Worm (Caenorhabditis elegans) whole organism, midembryonic: ENCODE results near the gene K09F6.7.
"Not testable (repeated sequence)": the region's sequence is repeated elsewhere in the genome, so short reads cannot be mapped to it uniquely, and the experiment has no call there.

Source experiments
- T22C8.4 ChIP-seq: fragments of 200-800 bp; sonication (Bioruptor generic); IDR thresholded peaks from 2 replicates; pipeline ENCODE4 v1.3.6; 2022; ENCODE audit warnings: missing genetic modification characterization, missing compliant biosample characterization
- cog-1 ChIP-seq: sonication (generic microtip); optimal IDR thresholded peaks from 2 replicates; lab custom pipeline; 2016; ENCODE audit warnings: missing genetic modification characterization, missing compliant biosample characterization
- flt-1 ChIP-seq: fragments of 200-800 bp; sonication (Bioruptor generic); IDR thresholded peaks from 2 replicates; pipeline ENCODE4 v1.3.6; 2022; ENCODE audit warnings: missing genetic modification characterization, missing compliant biosample characterization
- klf-2 ChIP-seq: fragments of 200-800 bp; sonication (Bioruptor generic); conservative IDR thresholded peaks from 2 replicates; pipeline ENCODE4 v1.3.6; 2022; ENCODE audit warnings: missing genetic modification reagents, missing genetic modification characterization, missing compliant biosample characterization
- med-1 ChIP-seq: sonication (generic microtip); optimal IDR thresholded peaks from 2 replicates; lab custom pipeline; 2017; ENCODE audit warnings: missing genetic modification characterization, mild to moderate bottlenecking, missing compliant biosample characterization, antibody characterized with exemption, missing genetic modification reagents; ENCODE audit not compliant: insufficient read depth
- ref-1 ChIP-seq: fragments of 200-800 bp; sonication (Bioruptor generic); conservative IDR thresholded peaks from 2 replicates; pipeline ENCODE4 v1.3.6; 2022; ENCODE audit warnings: missing genetic modification reagents, missing genetic modification characterization, missing compliant biosample characterization
- tab-1 ChIP-seq: fragments of 200-800 bp; sonication (Bioruptor generic); IDR thresholded peaks from 2 replicates; pipeline ENCODE4 v1.3.6; 2022; ENCODE audit warnings: missing genetic modification characterization, missing compliant biosample characterization
- ztf-23 ChIP-seq: fragments of 200-800 bp; sonication (Bioruptor generic); IDR thresholded peaks from 2 replicates; pipeline ENCODE4 v1.3.6; 2022; ENCODE audit warnings: missing genetic modification reagents, missing genetic modification characterization, missing compliant biosample characterization
- ztf-29 ChIP-seq: fragments of 200-800 bp; sonication (Bioruptor generic); IDR thresholded peaks from 2 replicates; pipeline ENCODE4 v1.3.6; 2022; ENCODE audit warnings: missing genetic modification reagents, missing genetic modification characterization, missing compliant biosample characterization

K09F6.7 gene

DNA sequence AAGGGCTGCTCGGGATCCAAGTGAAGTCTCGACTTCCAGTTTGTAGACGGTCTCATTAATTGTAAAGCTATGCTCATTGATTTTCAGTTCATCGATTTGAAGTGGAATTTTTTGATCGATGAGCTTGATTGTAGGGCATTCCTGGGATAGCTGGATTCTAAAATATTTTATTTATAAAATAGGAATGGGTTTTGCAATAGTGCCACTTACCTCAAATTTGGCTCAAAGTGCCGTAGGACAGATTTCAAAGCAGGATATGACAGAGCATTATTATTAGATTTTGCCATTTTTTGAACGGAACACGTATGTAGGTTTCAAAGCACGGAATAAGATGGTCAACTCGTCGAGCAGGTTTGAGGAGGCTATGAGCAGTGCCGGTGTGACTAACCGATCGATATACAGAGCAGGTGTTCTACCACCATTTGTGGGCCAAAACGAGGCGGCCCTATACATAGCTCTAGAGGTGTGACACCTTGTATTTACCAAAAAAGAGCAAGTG, 3.9 kb upstream of the K09F6.7 start, which contains the start of gene fbxc-25:
Gene fbxc-25, minus strand, starts transcription at position 449 of the 499 bp plus-strand sequence.
- TF ChIP-seq T22C8.4 (no peak), ref-1 (GFP tag; lab: Robert Waterston, UW) (no peak), med-1 (GFP tag; lab: Kevin White, UChicago) (no peak)

DNA sequence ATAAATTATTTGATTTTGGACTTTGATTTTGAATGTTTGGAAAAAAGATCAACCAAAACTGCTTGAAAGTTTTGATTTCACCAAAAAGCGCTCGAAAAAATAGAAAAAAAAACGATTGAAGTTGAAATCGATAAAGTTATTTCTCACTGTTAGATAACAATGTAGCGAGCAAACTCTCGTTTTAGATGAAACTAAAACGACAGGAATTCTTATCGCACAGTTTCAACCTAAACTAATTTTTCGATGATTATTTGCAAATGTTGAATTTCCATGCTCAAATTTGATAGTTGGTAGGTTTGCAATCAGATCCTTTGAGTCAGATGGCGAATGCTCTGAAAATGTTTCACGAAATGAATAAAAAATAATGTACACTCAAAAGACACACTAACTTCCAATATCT, 622 bp upstream of the K09F6.7 start:
- TF ChIP-seq ref-1 (GFP tag; lab: Robert Waterston, UW) = no peak
- TF ChIP-seq tab-1 = no peak

DNA sequence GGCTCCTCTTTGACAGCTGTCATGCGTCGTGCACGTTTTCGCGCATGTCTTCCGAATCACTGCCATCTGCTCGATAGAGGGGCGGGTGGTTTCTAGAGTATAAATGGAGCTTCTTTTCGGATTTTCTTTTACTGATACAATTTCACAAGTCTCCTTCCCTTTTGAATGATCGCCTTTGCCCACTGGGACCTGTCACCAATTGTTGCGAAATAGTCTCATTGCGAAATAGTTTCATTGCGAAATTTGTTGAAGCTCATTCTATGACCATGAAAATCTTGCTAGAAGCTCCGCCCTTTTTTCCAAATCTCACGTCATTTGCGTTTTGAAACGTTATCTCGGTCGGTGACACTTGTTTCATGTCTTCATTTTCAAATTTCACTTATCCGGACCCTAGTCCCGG, 2.5 kb downstream of the K09F6.7 start:
- TF ChIP-seq flt-1 (no peak), cog-1 (tag; lab: Kevin White, UChicago) (no peak), tab-1 (no peak), ztf-23 (GFP tag; lab: Robert Waterston, UW) (no peak), ztf-29 (GFP tag; lab: Robert Waterston, UW) (no peak), T22C8.4 (no peak)

DNA sequence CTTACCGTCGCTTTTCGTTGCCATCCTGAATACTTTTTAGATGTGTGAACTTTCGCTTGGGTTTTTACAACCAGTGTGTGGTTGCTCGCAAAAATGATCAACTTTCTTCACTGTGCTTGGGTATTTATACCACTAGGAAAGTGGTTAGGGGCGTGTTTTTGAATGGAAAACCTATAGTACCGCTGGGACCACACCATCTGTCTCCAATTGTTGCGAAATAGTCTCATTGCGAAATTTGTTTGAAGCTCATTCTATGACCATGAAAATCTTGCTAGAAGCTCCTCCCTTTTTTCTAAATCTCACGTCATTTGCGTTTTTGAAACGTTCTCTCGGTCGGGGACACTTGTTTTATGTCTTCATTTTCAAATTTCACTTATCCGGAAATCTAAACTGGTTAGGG, 3.1 kb downstream of the K09F6.7 start, which contains the start of the genes K09F6.10 and K09F6.13:
Gene K09F6.10, minus strand, starts transcription at position 86 of the 400 bp plus-strand sequence.
Gene K09F6.13, plus strand, starts transcription at position 317 of the 400 bp plus-strand sequence.
- TF ChIP-seq ztf-23 (GFP tag; lab: Robert Waterston, UW) = no peak
- no peak for TF ChIP-seq cog-1 (tag; lab: Kevin White, UChicago)
- TF ChIP-seq flt-1 = no peak
- TF ChIP-seq ref-1 (GFP tag; lab: Robert Waterston, UW) = no peak
- no peak for TF ChIP-seq ztf-29 (GFP tag; lab: Robert Waterston, UW)
- TF ChIP-seq T22C8.4 = no peak
- TF ChIP-seq med-1 (GFP tag; lab: Kevin White, UChicago) = no peak
- no peak for TF ChIP-seq klf-2
- no peak for TF ChIP-seq tab-1

DNA sequence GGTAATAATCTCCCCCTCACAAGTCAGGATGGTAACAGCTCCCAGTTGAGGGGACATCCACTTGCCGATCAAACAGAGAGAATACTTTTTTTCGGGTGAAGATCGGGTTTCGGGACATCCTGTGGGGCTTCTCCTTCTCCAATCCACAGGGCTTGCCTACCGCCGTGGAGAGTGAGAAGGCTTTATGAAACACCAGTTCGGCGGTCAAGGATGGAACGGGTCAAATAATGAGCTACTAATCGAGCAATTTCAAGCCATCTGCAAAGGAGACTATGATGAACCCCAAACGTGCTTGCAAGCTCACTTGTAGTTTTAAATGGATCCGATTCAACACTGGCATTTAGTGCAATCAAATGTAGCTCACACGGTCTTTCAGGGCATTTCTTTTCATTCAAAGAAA, 7.2 kb downstream of the K09F6.7 start:
- no peak for TF ChIP-seq cog-1 (tag; lab: Kevin White, UChicago)

DNA sequence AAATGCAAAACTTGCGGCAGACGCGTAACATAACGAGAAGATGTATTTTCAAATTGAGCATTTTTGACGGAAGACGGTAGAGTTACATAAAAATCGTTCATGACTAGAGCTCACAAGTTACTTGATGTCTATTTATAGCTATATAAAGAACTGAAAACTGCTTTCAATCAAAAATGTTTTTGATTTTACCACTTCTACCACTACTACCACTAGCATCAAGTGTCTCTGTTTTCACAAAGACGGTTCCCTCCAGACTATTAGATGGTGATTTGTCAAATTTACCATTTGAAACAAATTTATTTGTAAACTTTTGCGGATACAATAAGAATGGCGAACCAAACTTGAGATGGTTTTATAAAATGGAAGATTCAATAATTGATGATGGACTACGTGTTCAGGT, 9.3 kb downstream of the K09F6.7 start, which contains the start of gene K09F6.9:
Gene K09F6.9, minus strand, starts transcription at position 101 of the 400 bp plus-strand sequence.
- TF ChIP-seq ztf-23 (GFP tag; lab: Robert Waterston, UW); T22C8.4; klf-2: not testable (repeated sequence)

DNA sequence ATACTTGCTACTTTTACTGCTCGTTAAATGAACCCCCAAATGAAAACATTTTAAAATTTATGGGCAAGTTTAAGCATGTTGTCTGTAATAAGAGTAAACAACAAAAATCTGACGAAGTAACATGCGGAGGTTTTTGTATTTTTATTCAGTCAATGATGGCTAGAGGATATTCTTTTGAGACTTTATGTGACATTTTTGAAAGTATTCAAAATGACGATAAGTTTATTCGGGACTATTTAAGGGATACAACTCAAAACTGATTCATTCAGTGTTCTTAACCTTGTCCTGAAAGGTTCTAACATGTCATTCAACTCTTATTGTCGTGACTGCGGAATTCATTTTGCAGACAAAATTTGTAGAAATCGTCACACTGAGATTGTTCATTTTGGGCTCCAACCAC, 12.1 kb downstream of the K09F6.7 start, which contains the start of gene K09F6.11:
Gene K09F6.11, plus strand, starts transcription at position 301 of the 400 bp plus-strand sequence.
- no peak for TF ChIP-seq flt-1
- no peak for TF ChIP-seq cog-1 (tag; lab: Kevin White, UChicago)
- TF ChIP-seq klf-2 = no peak
- TF ChIP-seq ztf-29 (GFP tag; lab: Robert Waterston, UW) = no peak
- TF ChIP-seq ztf-23 (GFP tag; lab: Robert Waterston, UW) = no peak
- no peak for TF ChIP-seq med-1 (GFP tag; lab: Kevin White, UChicago)

DNA sequence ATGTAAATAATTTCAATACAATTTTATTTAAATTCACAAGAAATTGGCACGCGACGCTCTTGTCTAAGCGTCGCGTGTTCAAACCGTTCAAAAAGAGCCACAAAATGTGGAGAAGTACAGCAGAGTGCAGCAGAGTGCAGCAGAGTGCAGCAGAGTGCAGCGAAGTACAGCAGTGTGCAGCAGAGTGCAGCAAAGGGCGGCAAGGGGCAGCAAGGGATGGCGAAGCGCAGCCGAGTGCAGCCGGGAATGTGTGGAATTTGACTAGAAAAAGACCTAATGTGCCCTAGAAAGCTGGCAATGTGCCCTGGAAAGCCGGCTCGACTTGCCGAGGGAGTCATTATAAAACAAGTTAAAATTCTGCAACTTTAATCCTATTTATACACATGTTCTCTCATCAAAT, 12.7 kb downstream of the K09F6.7 start, which contains the start of gene K09F6.6:
Gene K09F6.6, minus strand, starts transcription at position 43 of the 400 bp plus-strand sequence.
- TF ChIP-seq cog-1 (tag; lab: Kevin White, UChicago) = no peak
- TF ChIP-seq ztf-29 (GFP tag; lab: Robert Waterston, UW) = no peak

DNA sequence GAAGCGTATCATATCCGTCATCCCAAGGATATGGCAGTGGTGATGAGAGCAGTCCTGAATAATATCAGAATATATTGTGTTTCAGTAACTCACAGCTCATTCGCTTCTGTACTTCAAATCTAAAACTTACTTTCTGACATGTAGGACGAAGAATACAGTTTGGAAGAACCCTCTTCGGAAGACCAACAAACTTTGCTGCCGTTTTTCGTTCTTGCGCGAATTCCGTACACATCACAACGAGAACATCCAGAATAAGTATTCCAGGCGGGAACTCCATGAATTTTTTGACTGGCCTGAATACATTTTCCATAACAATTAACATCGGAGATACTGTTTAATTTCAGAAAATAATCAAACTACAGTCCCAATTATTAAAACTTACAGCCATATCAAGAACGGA, 14.5 kb downstream of the K09F6.7 start, which contains the start of gene K09F6.15:
Gene K09F6.15, minus strand, starts transcription at position 101 of the 400 bp plus-strand sequence.
- TF ChIP-seq cog-1 (tag; lab: Kevin White, UChicago) = no peak
- TF ChIP-seq med-1 (GFP tag; lab: Kevin White, UChicago) = no peak
- TF ChIP-seq ref-1 (GFP tag; lab: Robert Waterston, UW) = no peak
- no peak for TF ChIP-seq ztf-29 (GFP tag; lab: Robert Waterston, UW)
- no peak for TF ChIP-seq T22C8.4
- no peak for TF ChIP-seq tab-1
- TF ChIP-seq ztf-23 (GFP tag; lab: Robert Waterston, UW) = no peak

DNA sequence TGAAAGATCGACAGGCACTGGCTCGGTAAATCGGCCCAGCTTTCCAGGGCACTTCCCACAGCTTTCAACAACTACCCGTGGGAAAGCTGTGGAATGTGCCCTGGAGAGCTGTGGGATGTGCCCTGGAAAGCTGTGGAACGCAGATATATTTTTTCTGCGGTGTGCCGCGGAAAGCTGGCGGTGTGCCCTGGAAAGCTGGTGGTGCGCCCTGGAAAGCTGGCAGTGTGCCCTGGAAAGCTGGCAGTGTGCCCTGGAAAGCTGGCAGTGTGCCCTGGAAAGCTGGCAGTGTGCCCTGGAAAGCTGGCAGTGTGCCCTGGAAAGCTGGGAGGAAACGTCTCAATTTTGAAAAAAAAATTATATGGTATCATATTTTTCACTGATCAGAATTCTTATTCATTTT, 18.2 kb downstream of the K09F6.7 start:
- no peak for TF ChIP-seq flt-1
- TF ChIP-seq ztf-29 (GFP tag; lab: Robert Waterston, UW) = no peak
- no peak for TF ChIP-seq ztf-23 (GFP tag; lab: Robert Waterston, UW)
- TF ChIP-seq ref-1 (GFP tag; lab: Robert Waterston, UW) = no peak
- TF ChIP-seq T22C8.4 = no peak
- TF ChIP-seq tab-1 = no peak
- no peak for TF ChIP-seq med-1 (GFP tag; lab: Kevin White, UChicago)
- no peak for TF ChIP-seq cog-1 (tag; lab: Kevin White, UChicago)
- TF ChIP-seq klf-2 = no peak

DNA sequence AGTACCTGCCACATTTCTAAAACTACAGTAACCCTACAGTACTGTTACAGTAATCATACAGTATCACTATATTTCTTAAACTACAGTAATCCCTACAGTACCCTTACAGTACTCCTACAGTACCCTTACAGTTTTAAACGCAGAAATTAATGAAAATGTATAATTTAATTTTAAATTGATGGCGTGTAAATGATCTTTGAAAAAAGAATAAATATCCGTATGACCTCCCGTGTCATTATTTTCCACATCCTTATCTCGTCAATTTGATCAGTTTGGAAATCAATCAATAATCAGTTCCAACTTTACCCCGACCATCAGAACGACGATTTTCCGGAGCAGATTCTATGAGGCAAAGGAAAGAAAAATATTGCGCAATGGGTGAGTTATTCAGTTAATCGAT, 37.1 kb downstream of the K09F6.7 start, which contains the start of gene K09F6.3:
Gene K09F6.3, plus strand, starts transcription at position 301 of the 400 bp plus-strand sequence.
- TF ChIP-seq med-1 (GFP tag; lab: Kevin White, UChicago); ztf-23 (GFP tag; lab: Robert Waterston, UW); tab-1: not testable (repeated sequence)
